Worm (Caenorhabditis elegans) whole organism, L4 larva: ENCODE data around the gene col-128.

ENCODE experiments used
- ceh-82 ChIP-seq: sonication (generic microtip); optimal IDR thresholded peaks from 2 replicates; lab custom pipeline; 2017; ENCODE audit warnings: missing biosample characterization, missing genetic modification characterization
- tag-97 ChIP-seq: fragments of 200-800 bp; sonication (Bioruptor generic); IDR thresholded peaks from 2 replicates; pipeline ENCODE4 v1.3.6; 2022; ENCODE audit warnings: missing genetic modification characterization, missing compliant biosample characterization

- TF ChIP-seq ceh-82 (tag; lab: Kevin White, UChicago) (no peak), tag-97 (GFP tag; lab: Robert Waterston, UW) (no peak)
Observed at ce11 chrIV:11503654-11504053, 48.1 kb downstream of the col-128 start.
